Fruit fly (Drosophila melanogaster) Kc167 (cell line): ENCODE data around the gene Rbp.

Experiments
- Myc ChIP-seq: fragments of >200 bp; optimal IDR thresholded peaks from 2 replicates; lab custom pipeline; 2017; ENCODE audit warnings: missing external identifiers
- Sin3A ChIP-seq: fragments of >200 bp; optimal IDR thresholded peaks from 2 replicates; lab custom pipeline; 2018; ENCODE audit warnings: missing external identifiers
- h ChIP-seq: fragments of >200 bp; optimal IDR thresholded peaks from 3 replicates; lab custom pipeline; 2018; ENCODE audit warnings: missing external identifiers
- insv ChIP-seq: fragments of >200 bp; optimal IDR thresholded peaks from 3 replicates; lab custom pipeline; 2018; ENCODE audit warnings: missing external identifiers
- psq ChIP-seq: fragments of >200 bp; optimal IDR thresholded peaks from 2 replicates; lab custom pipeline; 2017; ENCODE audit warnings: missing external identifiers

DNA sequence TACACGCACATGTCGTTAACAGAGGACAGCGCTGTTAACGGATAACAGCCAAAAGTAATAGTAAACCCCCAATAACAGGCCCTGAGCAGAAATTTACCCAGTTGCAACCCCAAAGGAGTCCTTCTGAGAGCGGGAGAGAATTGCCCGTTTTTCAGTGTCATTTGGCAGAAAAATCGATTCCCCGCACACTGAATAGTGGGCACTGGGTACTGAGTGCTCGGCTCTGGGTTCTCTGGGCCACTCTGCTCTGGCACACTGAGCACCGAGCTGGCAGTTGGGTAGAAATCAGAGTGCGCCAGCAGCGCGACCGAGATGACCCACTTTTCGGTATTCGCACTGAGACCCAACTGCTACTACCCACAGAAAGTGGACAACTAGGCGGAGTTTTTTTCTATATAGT is at the start of gene Rbp:
- TF ChIP-seq Myc (lab: Kevin White, UChicago) (no peak), psq (lab: Kevin White, UChicago) (no peak), h (lab: Kevin White, UChicago) (no peak), Sin3A (lab: Kevin White, UChicago) (no peak), insv (lab: Kevin White, UChicago) (no peak)
